Worm (Caenorhabditis elegans): ENCODE results near the gene ceph-41.

- TF ChIP-seq lin-13 (tag; optimal IDR thresholded peaks at IDR 0.05) (no peak), pha-4 (tag; optimal IDR thresholded peaks at IDR 0.05) (no peak), mab-5 (tag; optimal IDR thresholded peaks at IDR 0.05) (no peak), lin-32 (GFP tag; optimal IDR thresholded peaks at IDR 0.05) (no peak), sptf-1 (tag; optimal IDR thresholded peaks at IDR 0.05) (no peak), tbx-8 (GFP tag; optimal IDR thresholded peaks at IDR 0.05) (no peak), unc-62 (GFP tag; optimal IDR thresholded peaks at IDR 0.05) (no peak), lsy-2 (tag; optimal IDR thresholded peaks at IDR 0.05) (no peak), nhr-12 (tag; optimal IDR thresholded peaks at IDR 0.05) (no peak), unc-39 (tag; optimal IDR thresholded peaks at IDR 0.05) (no peak), M03D4.4 (tag; optimal IDR thresholded peaks at IDR 0.05) (no peak), elt-3 (tag; optimal IDR thresholded peaks at IDR 0.05) (no peak), nhr-237 (tag; optimal IDR thresholded peaks at IDR 0.05) (no peak)
Observed at ce11 chrIV:8130131-8130611, 3.2 kb downstream of the ceph-41 start, which contains the start of the genes ndub-11 and moc-3.

All from whole organism, mixed stage, embryonic.